Fruit fly (Drosophila melanogaster) whole organism: Measurements from ENCODE around the gene CG6638.

Experiments
- CG8478 ChIP-seq: fragments of >200 bp; optimal IDR thresholded peaks from 2 replicates; lab custom pipeline; 2018; ENCODE audit warnings: inconsistent platforms
- psq ChIP-seq: fragments of >200 bp; optimal IDR thresholded peaks from 2 replicates; lab custom pipeline; 2017
- usp ChIP-seq: fragments of >200 bp; optimal IDR thresholded peaks from 2 replicates; lab custom pipeline; 2017; ENCODE audit warnings: missing biosample characterization, missing genetic modification characterization, mixed read lengths

DNA sequence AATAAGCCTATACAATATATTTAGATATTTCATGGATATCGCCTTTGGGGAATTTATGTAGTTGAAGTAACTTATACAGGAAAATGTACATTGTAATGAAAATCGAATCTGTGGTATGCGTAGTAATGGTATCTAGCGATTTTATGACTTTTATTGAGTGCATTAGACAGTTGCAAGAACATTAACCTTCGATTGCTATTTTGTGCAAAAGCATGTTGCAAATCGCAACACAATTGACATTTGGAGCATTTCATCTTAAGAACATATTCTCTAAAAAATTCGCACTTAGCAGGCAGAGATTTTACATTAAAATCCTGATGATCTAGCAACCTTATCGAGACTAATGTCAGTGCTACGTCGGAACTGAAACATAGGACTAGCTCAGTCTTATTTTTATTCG lies 43.7 kb upstream of the CG6638 start, which contains the start of gene S-Lap2:
- TF ChIP-seq psq, result no peak
- TF ChIP-seq CG8478, result no peak
- no peak for TF ChIP-seq usp (GFP tag; lab: Kevin White, UChicago)
